Worm (Caenorhabditis elegans) whole organism, L4 larva: Measurements from ENCODE around the gene mrps-18C.

Experiments used
- F26F4.8 ChIP-seq: fragments of 200-800 bp; sonication (Bioruptor generic); conservative IDR thresholded peaks from 2 replicates; pipeline ENCODE4 v1.3.6; 2022; ENCODE audit warnings: missing genetic modification characterization, missing compliant biosample characterization
- R02D3.7 ChIP-seq: fragments of 150-350 bp; sonication (generic microtip); optimal IDR thresholded peaks from 3 replicates; lab custom pipeline; 2014; ENCODE audit warnings: missing biosample characterization, missing genetic modification characterization
- T26A8.4 ChIP-seq: fragments of 200-800 bp; sonication (Bioruptor generic); IDR thresholded peaks from 2 replicates; pipeline ENCODE4 v1.3.6; 2022; ENCODE audit warnings: missing genetic modification characterization, missing compliant biosample characterization
- Y105C5A.15 ChIP-seq: fragments of 200-800 bp; sonication (Bioruptor generic); IDR thresholded peaks from 2 replicates; pipeline ENCODE4 v1.3.6; 2022; ENCODE audit warnings: missing genetic modification characterization, missing compliant biosample characterization
- Y48G9A.11 ChIP-seq: fragments of 200-800 bp; sonication (Bioruptor generic); IDR thresholded peaks from 2 replicates; pipeline ENCODE4 v1.3.6; 2022; ENCODE audit warnings: missing genetic modification reagents, missing genetic modification characterization, missing compliant biosample characterization
- Y5F2A.4 ChIP-seq: fragments of 200-800 bp; sonication (Bioruptor generic); optimal IDR thresholded peaks from 2 replicates; lab custom pipeline; 2018; ENCODE audit warnings: mild to moderate bottlenecking, missing genetic modification characterization, missing compliant biosample characterization
- aha-1 ChIP-seq: fragments of 150-350 bp; peaks from one replicate; lab custom pipeline; 2014; ENCODE audit warnings: missing biosample characterization, missing genetic modification characterization
- ama-1 ChIP-seq: fragments of 150-350 bp; optimal IDR thresholded peaks from 2 replicates; lab custom pipeline; 2014; ENCODE audit warnings: inconsistent platforms, mixed read lengths
- attf-4 ChIP-seq: sonication (generic microtip); optimal IDR thresholded peaks from 3 replicates; lab custom pipeline; 2017; ENCODE audit warnings: missing biosample characterization, missing genetic modification characterization
- ceh-44 ChIP-seq: fragments of 200-800 bp; sonication (Bioruptor generic); IDR thresholded peaks from 2 replicates; pipeline ENCODE4 v1.3.6; 2022; ENCODE audit warnings: missing genetic modification reagents, missing genetic modification characterization, missing compliant biosample characterization
- ceh-62 ChIP-seq: sonication (generic microtip); optimal IDR thresholded peaks from 2 replicates; lab custom pipeline; 2017; ENCODE audit warnings: missing biosample characterization, missing genetic modification characterization
- ces-1 ChIP-seq: fragments of 150-350 bp; sonication (generic microtip); optimal IDR thresholded peaks from 4 replicates; lab custom pipeline; 2014; ENCODE audit warnings: missing biosample characterization, missing genetic modification reagents, missing genetic modification characterization
- daf-12 ChIP-seq: fragments of 150-350 bp; optimal IDR thresholded peaks from 2 replicates; lab custom pipeline; 2014; ENCODE audit warnings: missing biosample characterization, missing genetic modification reagents, missing genetic modification characterization
- daf-8 ChIP-seq: fragments of 200-800 bp; sonication (Bioruptor generic); IDR thresholded peaks from 2 replicates; pipeline ENCODE4 v1.3.6; 2022; ENCODE audit warnings: missing genetic modification characterization, missing compliant biosample characterization
- dmd-6 ChIP-seq: fragments of 200-800 bp; sonication (Bioruptor generic); IDR thresholded peaks from 2 replicates; pipeline ENCODE4 v1.3.6; 2022; ENCODE audit warnings: missing genetic modification reagents, missing genetic modification characterization, missing compliant biosample characterization
- dmd-9 ChIP-seq: fragments of 200-800 bp; sonication (Bioruptor generic); IDR thresholded peaks from 2 replicates; pipeline ENCODE4 v1.3.6; 2022; ENCODE audit warnings: missing genetic modification reagents, missing genetic modification characterization, missing compliant biosample characterization
- dpl-1 ChIP-seq: fragments of 150-350 bp; optimal IDR thresholded peaks from 2 replicates; lab custom pipeline; 2014; ENCODE audit warnings: missing biosample characterization, missing genetic modification reagents, missing genetic modification characterization
- duxl-1 ChIP-seq: sonication (generic microtip); optimal IDR thresholded peaks from 2 replicates; lab custom pipeline; 2016; ENCODE audit warnings: mild to moderate bottlenecking, missing genetic modification characterization, moderate library complexity, missing compliant biosample characterization; ENCODE audit not compliant: poor library complexity
- egl-27 ChIP-seq: sonication (generic microtip); optimal IDR thresholded peaks from 3 replicates; lab custom pipeline; 2017; ENCODE audit warnings: missing biosample characterization, missing genetic modification reagents, missing genetic modification characterization
- egl-43 ChIP-seq: fragments of 200-800 bp; sonication (Bioruptor generic); IDR thresholded peaks from 2 replicates; pipeline ENCODE4 v1.3.6; 2022; ENCODE audit warnings: missing genetic modification reagents, missing genetic modification characterization, missing compliant biosample characterization
- hlh-30 ChIP-seq: sonication (generic microtip); optimal IDR thresholded peaks from 2 replicates; lab custom pipeline; 2017; ENCODE audit warnings: antibody characterized with exemption, mild to moderate bottlenecking, missing genetic modification characterization, missing compliant biosample characterization; ENCODE audit not compliant: insufficient read depth
- jun-1 ChIP-seq: fragments of 150-350 bp; optimal IDR thresholded peaks from 2 replicates; lab custom pipeline; 2014; ENCODE audit warnings: missing biosample characterization, missing genetic modification reagents, missing genetic modification characterization
- lim-7 ChIP-seq: fragments of 200-800 bp; sonication (Bioruptor generic); IDR thresholded peaks from 2 replicates; pipeline ENCODE4 v1.3.6; 2022; ENCODE audit warnings: missing genetic modification characterization, missing compliant biosample characterization
- lin-1 ChIP-seq: fragments of 200-800 bp; sonication (Bioruptor generic); IDR thresholded peaks from 2 replicates; pipeline ENCODE4 v1.3.6; 2022; ENCODE audit warnings: missing genetic modification reagents, missing genetic modification characterization, missing compliant biosample characterization
- lir-3 ChIP-seq: sonication (generic microtip); optimal IDR thresholded peaks from 2 replicates; lab custom pipeline; 2016; ENCODE audit warnings: mild to moderate bottlenecking, missing genetic modification characterization, missing compliant biosample characterization
- madf-9 ChIP-seq: fragments of 200-800 bp; sonication (Bioruptor generic); conservative IDR thresholded peaks from 2 replicates; pipeline ENCODE4 v1.3.6; 2022; ENCODE audit warnings: missing genetic modification reagents, missing genetic modification characterization, missing compliant biosample characterization
- mdt-29 ChIP-seq: fragments of 200-800 bp; sonication (Bioruptor generic); IDR thresholded peaks from 2 replicates; pipeline ENCODE4 v1.3.6; 2022; ENCODE audit warnings: missing genetic modification reagents, missing genetic modification characterization, missing compliant biosample characterization
- mxl-3 ChIP-seq: fragments of 200-800 bp; sonication (Bioruptor generic); optimal IDR thresholded peaks from 2 replicates; lab custom pipeline; 2018; ENCODE audit warnings: mild to moderate bottlenecking, missing genetic modification characterization, missing compliant biosample characterization
- nhr-102 ChIP-seq: sonication (generic microtip); optimal IDR thresholded peaks from 2 replicates; lab custom pipeline; 2016; ENCODE audit warnings: mild to moderate bottlenecking, missing genetic modification characterization, moderate library complexity, missing compliant biosample characterization
- nhr-11 ChIP-seq: fragments of 150-350 bp; optimal IDR thresholded peaks from 2 replicates; lab custom pipeline; 2014; ENCODE audit warnings: missing biosample characterization, missing genetic modification characterization
- nhr-111 ChIP-seq: fragments of 200-800 bp; sonication (Bioruptor generic); optimal IDR thresholded peaks from 2 replicates; lab custom pipeline; 2018; ENCODE audit warnings: mild to moderate bottlenecking, missing genetic modification characterization, missing compliant biosample characterization
- nhr-237 ChIP-seq: sonication (generic microtip); optimal IDR thresholded peaks from 2 replicates; lab custom pipeline; 2017; ENCODE audit warnings: missing biosample characterization, missing genetic modification characterization
- nhr-48 ChIP-seq: sonication (generic microtip); optimal IDR thresholded peaks from 2 replicates; lab custom pipeline; 2016; ENCODE audit warnings: mild to moderate bottlenecking, missing genetic modification characterization, missing compliant biosample characterization
- nhr-77 ChIP-seq: fragments of 150-350 bp; optimal IDR thresholded peaks from 2 replicates; lab custom pipeline; 2014; ENCODE audit warnings: missing biosample characterization, missing genetic modification characterization
- pha-4 ChIP-seq, 2 experiments: fragments of 150-350 bp in 1 of 2; fragments of 200-800 bp in 1 of 2; sonication (Bioruptor generic) in 1 of 2; IDR thresholded peaks in 1 of 2; optimal IDR thresholded peaks in 1 of 2; 2 replicates each; pipeline versions ENCODE4 v1.3.6 to Lab custom; 2014 to 2022; ENCODE audit warnings: missing genetic modification characterization in 2 of 2, missing genetic modification reagents in 2 of 2, missing biosample characterization in 1 of 2, missing compliant biosample characterization in 1 of 2
- pqm-1 ChIP-seq: sonication (generic microtip); optimal IDR thresholded peaks from 2 replicates; lab custom pipeline; 2017; ENCODE audit warnings: missing biosample characterization, missing genetic modification characterization
- rbr-2 ChIP-seq: sonication (generic microtip); optimal IDR thresholded peaks from 2 replicates; lab custom pipeline; 2016; ENCODE audit warnings: missing genotype, missing genetic modification characterization, missing compliant biosample characterization
- snpc-1.2 ChIP-seq: fragments of 200-800 bp; sonication (Bioruptor generic); IDR thresholded peaks from 2 replicates; pipeline ENCODE4 v1.3.6; 2022; ENCODE audit warnings: missing genetic modification reagents, missing genetic modification characterization, missing compliant biosample characterization
- spr-3 ChIP-seq: fragments of 200-800 bp; sonication (Bioruptor generic); optimal IDR thresholded peaks from 2 replicates; lab custom pipeline; 2018; ENCODE audit warnings: mild to moderate bottlenecking, missing genetic modification characterization, missing compliant biosample characterization
- unc-130 ChIP-seq: sonication (generic microtip); optimal IDR thresholded peaks from 2 replicates; lab custom pipeline; 2016; ENCODE audit warnings: missing genetic modification reagents, missing genetic modification characterization, missing compliant biosample characterization
- unc-39 ChIP-seq: sonication (generic microtip); optimal IDR thresholded peaks from 2 replicates; lab custom pipeline; 2017; ENCODE audit warnings: missing biosample characterization, missing genetic modification characterization
- vab-7 ChIP-seq: fragments of 200-800 bp; sonication (Bioruptor generic); IDR thresholded peaks from 2 replicates; pipeline ENCODE4 v1.3.6; 2022; ENCODE audit warnings: missing genetic modification reagents, missing genetic modification characterization, missing compliant biosample characterization
- zfp-2 ChIP-seq: sonication (generic microtip); optimal IDR thresholded peaks from 2 replicates; lab custom pipeline; 2016; ENCODE audit warnings: mild to moderate bottlenecking, missing genetic modification characterization, missing compliant biosample characterization
- zip-11 ChIP-seq: fragments of 200-800 bp; sonication (Bioruptor generic); IDR thresholded peaks from 2 replicates; pipeline ENCODE4 v1.3.6; 2022; ENCODE audit warnings: missing genetic modification characterization, missing compliant biosample characterization
- zip-2 ChIP-seq: fragments of 150-350 bp; optimal IDR thresholded peaks from 2 replicates; lab custom pipeline; 2014; ENCODE audit warnings: missing biosample characterization, missing genetic modification characterization
- ztf-11 ChIP-seq: fragments of 150-350 bp; optimal IDR thresholded peaks from 2 replicates; lab custom pipeline; 2014; ENCODE audit warnings: missing biosample characterization, missing genetic modification characterization
- ztf-7 ChIP-seq: fragments of 150-350 bp; optimal IDR thresholded peaks from 2 replicates; lab custom pipeline; 2014; ENCODE audit warnings: missing biosample characterization, missing genetic modification characterization

The mrps-18C gene

DNA sequence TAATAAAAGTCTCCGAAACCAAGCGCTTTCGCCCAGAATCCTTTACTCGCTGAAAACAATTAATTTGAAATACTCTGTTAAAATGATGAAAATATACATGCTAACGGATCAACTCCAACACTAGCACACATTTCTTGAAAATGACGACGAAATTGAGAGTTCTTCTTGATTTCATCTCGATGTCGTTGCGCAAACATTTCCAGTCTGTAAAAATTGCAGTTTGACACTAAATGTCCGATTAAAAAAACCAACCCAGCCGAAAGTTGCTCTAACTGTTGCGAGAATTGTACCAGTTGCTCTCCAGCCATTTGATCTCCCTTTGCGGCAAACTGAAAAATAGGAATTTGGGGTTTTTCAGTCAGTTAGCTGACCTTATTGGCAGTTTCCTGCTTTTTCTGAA lies 25.9 kb downstream of the mrps-18C start (continued):
- TF ChIP-seq jun-1 (tag; lab: Kevin White, UChicago) (no peak), daf-8 (GFP tag; lab: Robert Waterston, UW) (no peak), ama-1 (lab: Kevin White, UChicago) (peak; percentile 18), ztf-11 (tag; lab: Kevin White, UChicago) (no peak), aha-1 (peak; percentile 58), lim-7 (GFP tag; lab: Robert Waterston, UW) (no peak)

DNA sequence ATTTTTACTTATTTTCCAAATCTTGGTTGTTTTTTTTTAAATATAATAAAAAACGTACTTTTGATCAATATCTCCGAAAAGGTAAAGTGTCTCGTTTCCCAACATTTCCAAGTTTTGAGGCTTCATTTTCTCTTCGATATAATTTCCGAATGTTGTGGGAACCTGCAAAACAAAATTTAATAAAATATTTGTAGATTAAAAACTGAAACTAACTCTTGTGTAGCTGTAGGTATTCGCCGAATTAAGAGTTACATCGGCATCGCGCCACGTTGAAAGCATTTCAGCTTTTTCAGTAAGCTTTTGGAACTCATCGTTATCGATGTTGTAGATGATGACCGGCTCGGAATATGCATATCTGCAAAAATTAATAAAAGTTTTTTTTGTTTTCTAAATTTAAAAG lies 27.0 kb downstream of the mrps-18C start, which contains the start of gene vps-22:
vps-22 (minus strand) TSS at position 101 of the 400 bp plus-strand sequence.
- TF ChIP-seq R02D3.7 (no peak), jun-1 (tag; lab: Kevin White, UChicago) (no peak)

DNA sequence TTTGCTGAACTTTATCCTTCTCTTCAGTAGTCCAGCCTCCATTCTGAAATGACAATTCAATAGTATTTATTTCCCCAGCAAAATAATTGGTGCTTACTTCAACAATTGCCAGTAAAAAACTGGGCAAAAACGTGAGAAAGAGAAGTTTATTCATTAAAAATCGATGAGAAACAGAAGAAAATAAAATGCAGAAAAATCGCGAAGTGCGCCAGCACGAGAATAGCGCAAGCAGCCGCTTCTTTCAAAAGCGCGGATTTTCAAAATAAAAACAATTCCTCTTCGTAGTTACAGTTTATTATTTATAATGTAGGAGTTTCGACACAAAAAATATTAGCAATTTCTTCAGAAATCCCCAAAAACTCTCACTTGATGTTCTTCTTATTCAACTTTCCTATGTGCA lies 27.5 kb downstream of the mrps-18C start, which contains the start of gene C27F2.9:
C27F2.9 (minus strand) TSS at position 159 of the 400 bp plus-strand sequence.
- TF ChIP-seq F26F4.8 (GFP tag; lab: Robert Waterston, UW) (no peak), jun-1 (tag; lab: Kevin White, UChicago) (no peak), ceh-62 (tag; lab: Kevin White, UChicago) (no peak), snpc-1.2 (no peak), ces-1 (GFP tag; lab: Kevin White, UChicago) (no peak), ztf-7 (peak; percentile 43), pqm-1 (no peak), ama-1 (lab: Kevin White, UChicago) (peak; percentile 22), dpl-1 (GFP tag; lab: Kevin White, UChicago) (peak; percentile 99), nhr-102 (tag; lab: Kevin White, UChicago) (peak; percentile 85), egl-43 (no peak), mdt-29 (GFP tag; lab: Robert Waterston, UW) (no peak), egl-27 (tag; lab: Kevin White, UChicago) (no peak), pha-4 (GFP tag; IDR thresholded peaks at IDR 0.05; lab: Robert Waterston, UW) (peak; percentile 85), pha-4 (tag; optimal IDR thresholded peaks at IDR 0.05; lab: Kevin White, UChicago) (peak; percentile 86), daf-8 (GFP tag; lab: Robert Waterston, UW) (no peak), T26A8.4 (GFP tag; lab: Robert Waterston, UW) (no peak; the same call in 1 of the 2 replicates), nhr-111 (GFP tag; lab: Kevin White, UChicago) (no peak), madf-9 (no peak), nhr-11 (tag; lab: Kevin White, UChicago) (peak; percentile 84), dmd-6 (GFP tag; lab: Robert Waterston, UW) (peak; percentile 67), dmd-9 (GFP tag; lab: Robert Waterston, UW) (peak; percentile 74; the same call in 1 of the 2 replicates), daf-12 (tag; lab: Kevin White, UChicago) (no peak), unc-39 (tag; lab: Kevin White, UChicago) (no peak), rbr-2 (peak; percentile 82), vab-7 (GFP tag; lab: Robert Waterston, UW) (no peak), hlh-30 (peak; percentile 73), unc-130 (GFP tag; lab: Kevin White, UChicago) (peak; percentile 59), attf-4 (tag; lab: Kevin White, UChicago) (no peak), Y48G9A.11 (no peak), duxl-1 (tag; lab: Kevin White, UChicago) (peak; percentile 82), spr-3 (GFP tag; lab: Kevin White, UChicago) (no peak), lir-3 (tag; lab: Kevin White, UChicago) (no peak), zip-11 (GFP tag; lab: Robert Waterston, UW) (no peak), lim-7 (GFP tag; lab: Robert Waterston, UW) (no peak), zip-2 (peak; percentile 31), R02D3.7 (no peak), nhr-48 (tag; lab: Kevin White, UChicago) (peak; percentile 54), mxl-3 (GFP tag; lab: Kevin White, UChicago) (no peak), nhr-237 (tag; lab: Kevin White, UChicago) (no peak), nhr-77 (tag; lab: Kevin White, UChicago) (peak; percentile 52), lin-1 (no peak), ceh-44 (GFP tag; lab: Robert Waterston, UW) (no peak), zfp-2 (tag; lab: Kevin White, UChicago) (no peak), Y5F2A.4 (GFP tag; lab: Kevin White, UChicago) (no peak), Y105C5A.15 (GFP tag; lab: Robert Waterston, UW) (no peak)
